Worm (Caenorhabditis elegans) whole organism, young adult: Measurements from ENCODE around the gene col-109.

Source experiments
- D2030.7 ChIP-seq: fragments of 200-800 bp; sonication (Bioruptor generic); IDR thresholded peaks from 2 replicates; pipeline ENCODE4 v1.3.6; 2022; ENCODE audit warnings: missing genetic modification reagents, missing genetic modification characterization, missing compliant biosample characterization
- F33H1.4 ChIP-seq: fragments of 200-800 bp; sonication (Bioruptor generic); IDR thresholded peaks from 2 replicates; pipeline ENCODE4 v1.3.6; 2022; ENCODE audit warnings: missing genetic modification reagents, missing genetic modification characterization, missing compliant biosample characterization
- Y95B8A.8 ChIP-seq: fragments of 200-800 bp; sonication (Bioruptor generic); IDR thresholded peaks from 2 replicates; pipeline ENCODE4 v1.3.6; 2022; ENCODE audit warnings: missing genetic modification reagents, missing genetic modification characterization, missing compliant biosample characterization
- akir-1 ChIP-seq: fragments of 200-800 bp; sonication (Bioruptor generic); optimal IDR thresholded peaks from 2 replicates; lab custom pipeline; 2018; ENCODE audit warnings: mild to moderate bottlenecking, missing genetic modification characterization, moderate library complexity, missing compliant biosample characterization
- cebp-1 ChIP-seq, 2 experiments: fragments of 200-800 bp in 1 of 2; sonication (Bioruptor generic) in 1 of 2; sonication (generic microtip) in 1 of 2; IDR thresholded peaks in 1 of 2; optimal IDR thresholded peaks in 1 of 2; 2 replicates each; pipeline versions ENCODE4 v1.3.6 to Lab custom; 2017 to 2022; ENCODE audit warnings: missing compliant biosample characterization in 2 of 2, missing genetic modification characterization in 2 of 2, mild to moderate bottlenecking in 1 of 2, missing genetic modification reagents in 1 of 2, moderate library complexity in 1 of 2
- gei-17 ChIP-seq: fragments of 200-800 bp; sonication (Bioruptor generic); optimal IDR thresholded peaks from 2 replicates; lab custom pipeline; 2018; ENCODE audit warnings: mild to moderate bottlenecking, missing genetic modification characterization, missing compliant biosample characterization
- rpc-1 ChIP-seq, 2 experiments: fragments of 150-350 bp in 1 of 2; sonication (generic microtip) in 1 of 2; optimal IDR thresholded peaks; 2 replicates each; lab custom pipeline; 2014 to 2018; ENCODE audit warnings: missing biosample characterization in 1 of 2, missing genetic modification characterization in 1 of 2, missing genetic modification reagents in 1 of 2, missing genotype in 1 of 2
- sdz-38 ChIP-seq: sonication (generic microtip); optimal IDR thresholded peaks from 2 replicates; lab custom pipeline; 2016; ENCODE audit warnings: missing genotype, missing genetic modification characterization, missing compliant biosample characterization
- unc-130 ChIP-seq: sonication (generic microtip); optimal IDR thresholded peaks from 2 replicates; lab custom pipeline; 2016; ENCODE audit warnings: missing genetic modification reagents, missing genetic modification characterization, missing compliant biosample characterization

DNA sequence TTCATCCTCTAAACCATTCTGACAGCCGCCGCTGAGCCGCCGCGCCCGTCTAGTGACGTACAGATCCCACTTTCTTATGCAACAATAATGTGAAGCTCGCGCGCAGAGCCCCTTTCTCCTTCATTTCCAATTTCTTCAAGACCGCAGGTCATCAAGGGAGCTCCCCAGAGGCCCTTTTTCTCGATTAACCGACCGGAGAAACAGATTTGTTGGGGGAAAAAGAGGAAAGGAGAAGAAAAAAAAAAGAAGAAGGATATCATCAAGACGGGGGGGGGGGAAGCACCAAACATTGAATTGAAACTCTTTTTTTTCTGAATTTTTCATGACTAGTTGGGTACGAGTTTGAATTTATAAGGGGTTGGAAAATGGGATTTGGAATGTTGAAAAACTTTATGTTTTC is 7.3 kb upstream of the col-109 start:
- TF ChIP-seq akir-1 (no peak), rpc-1 (optimal IDR thresholded peaks at IDR 0.05; lab: Kevin White, UChicago) (no peak), rpc-1 (tag; optimal IDR thresholded peaks at IDR 0.05; lab: Kevin White, UChicago) (no peak), sdz-38 (tag; lab: Kevin White, UChicago) (no peak), gei-17 (GFP tag; lab: Kevin White, UChicago) (no peak), Y95B8A.8 (GFP tag; lab: Robert Waterston, UW) (no peak), unc-130 (GFP tag; lab: Kevin White, UChicago) (no peak), cebp-1 (GFP tag; IDR thresholded peaks at IDR 0.05; lab: Robert Waterston, UW) (no peak), cebp-1 (tag; optimal IDR thresholded peaks at IDR 0.05; lab: Kevin White, UChicago) (no peak), D2030.7 (GFP tag; lab: Robert Waterston, UW) (no peak), F33H1.4 (GFP tag; lab: Robert Waterston, UW) (no peak)
